Fruit fly (Drosophila melanogaster): ENCODE data around the gene tal-2A.

Gene tal-2A

dm6 chr3R:13782035-13782434, 30.9 kb upstream of the tal-2A start, which contains the start of gene Dip-B:
Gene Dip-B (plus strand): TSS chr3R:13782288.
- TF ChIP-seq Bteb2 (GFP tag; optimal IDR thresholded peaks at IDR 0.05) (no peak), Sox100B (GFP tag; optimal IDR thresholded peaks at IDR 0.05) (no peak), chinmo (GFP tag; IDR thresholded peaks at IDR 0.05; ENCODE audit: partially characterized antibody) (0 out of 4 replicates have a peak, but pooled peaks have one; percentile 10), lmd (GFP tag; IDR thresholded peaks at IDR 0.05) (no peak), CG4820 (GFP tag; optimal IDR thresholded peaks at IDR 0.05) (no peak), CG9817 (tag; optimal IDR thresholded peaks at IDR 0.05) (no peak), nom (GFP tag; optimal IDR thresholded peaks at IDR 0.05) (peak; percentile 35), CoRest (tag; optimal IDR thresholded peaks at IDR 0.05) (no peak), pzg (GFP tag; optimal IDR thresholded peaks at IDR 0.05) (peak; percentile 47), gfzf (GFP tag; optimal IDR thresholded peaks at IDR 0.05) (peak; percentile 19), D19B (GFP tag; optimal IDR thresholded peaks at IDR 0.05) (peak; percentile 98), crp (GFP tag; optimal IDR thresholded peaks at IDR 0.05) (peak in 1 of 2 experiments; percentile 71), Dbx (GFP tag; IDR thresholded peaks at IDR 0.05) (no peak), MBD-R2 (GFP tag; IDR thresholded peaks at IDR 0.05) (peak; percentile 60; the same call in 1 of the 2 replicates), CG4854 (GFP tag; optimal IDR thresholded peaks at IDR 0.05) (peak; percentile 43), h (optimal IDR thresholded peaks at IDR 0.05) (no peak), sens (GFP tag) (peak; percentile 66), Med (GFP tag) (peak; percentile 60), CG2116 (GFP tag; optimal IDR thresholded peaks at IDR 0.05) (no peak)

- peak; percentile 61 for TF ChIP-seq sens (GFP tag)
- TF ChIP-seq CG15601 (tag; optimal IDR thresholded peaks at IDR 0.05), result no peak
- TF ChIP-seq gce (GFP tag; IDR thresholded peaks at IDR 0.05), result no peak
- no peak for TF ChIP-seq CG14050 (GFP tag; IDR thresholded peaks at IDR 0.05)
- TF ChIP-seq CG11696 (GFP tag; IDR thresholded peaks at IDR 0.05), result 0 out of 2 replicates have a peak, but pooled peaks have one; percentile 49
- TF ChIP-seq zfh2 (GFP tag; optimal IDR thresholded peaks at IDR 0.05), result no peak
- TF ChIP-seq Rx (GFP tag; IDR thresholded peaks at IDR 0.05), result 0 out of 2 replicates have a peak, but pooled peaks have one; percentile 4
Measured at dm6 chr3R:13782578-13782977, 30.3 kb upstream of the tal-2A start.

dm6 chr3R:13783397-13783796, 29.5 kb upstream of the tal-2A start:
- TF ChIP-seq Spps (tag; optimal IDR thresholded peaks at IDR 0.05), result no peak
- peak; percentile 90 for TF ChIP-seq exex (tag; optimal IDR thresholded peaks at IDR 0.05)
- peak in 1 of 2 experiments; percentile 68 for TF ChIP-seq Pdp1 (GFP tag; optimal IDR thresholded peaks at IDR 0.05)
- TF ChIP-seq Med (GFP tag), result peak; percentile 13

dm6 chr3R:13785895-13786294, 27.0 kb upstream of the tal-2A start:
- 0 out of 2 replicates have a peak, but pooled peaks have one; percentile 9 for TF ChIP-seq crol (GFP tag; IDR thresholded peaks at IDR 0.05)
- peak; percentile 35 for TF ChIP-seq kni (GFP tag; optimal IDR thresholded peaks at IDR 0.05)
- TF ChIP-seq Pdp1 (GFP tag; optimal IDR thresholded peaks at IDR 0.05), result peak in 1 of 2 experiments; percentile 31
- TF ChIP-seq E2f1 (GFP tag; IDR thresholded peaks at IDR 0.05), result no peak; the same call in 1 of the 2 replicates
- 0 out of 2 replicates have a peak, but pooled peaks have one; percentile 19 for TF ChIP-seq ara (GFP tag; IDR thresholded peaks at IDR 0.05)
- no peak for TF ChIP-seq Dad (GFP tag; optimal IDR thresholded peaks at IDR 0.05)
- TF ChIP-seq Dref (GFP tag; IDR thresholded peaks at IDR 0.05), result peak; percentile 27; the same call in 1 of the 2 replicates

- peak in 1 of 2 experiments; percentile 7 for TF ChIP-seq Pdp1 (GFP tag; optimal IDR thresholded peaks at IDR 0.05)
- TF ChIP-seq ash1 (GFP tag; optimal IDR thresholded peaks at IDR 0.05), result no peak
- TF ChIP-seq Drgx (GFP tag; IDR thresholded peaks at IDR 0.05), result 0 out of 2 replicates have a peak, but pooled peaks have one; percentile 13
- TF ChIP-seq CG15696 (tag; optimal IDR thresholded peaks at IDR 0.05), result peak; percentile 5
Measured at dm6 chr3R:13788224-13788623, 24.7 kb upstream of the tal-2A start.

Data from whole organism, embryonic.